Worm (Caenorhabditis elegans) whole organism, L4 larva: ENCODE measurements around the gene clec-57.

Experiments used
- dpl-1 ChIP-seq: fragments of 150-350 bp; optimal IDR thresholded peaks from 2 replicates; lab custom pipeline; 2014; ENCODE audit warnings: missing biosample characterization, missing genetic modification reagents, missing genetic modification characterization
- nhr-42 ChIP-seq: fragments of 200-800 bp; sonication (Bioruptor generic); IDR thresholded peaks from 2 replicates; pipeline ENCODE4 v1.3.6; 2022; ENCODE audit warnings: missing genetic modification characterization, missing compliant biosample characterization
- nhr-77 ChIP-seq: fragments of 150-350 bp; optimal IDR thresholded peaks from 2 replicates; lab custom pipeline; 2014; ENCODE audit warnings: missing biosample characterization, missing genetic modification characterization
- skn-1 ChIP-seq: fragments of 150-350 bp; optimal IDR thresholded peaks from 2 replicates; lab custom pipeline; 2014; ENCODE audit warnings: missing biosample characterization, missing genetic modification characterization
- unc-130 ChIP-seq: sonication (generic microtip); optimal IDR thresholded peaks from 2 replicates; lab custom pipeline; 2016; ENCODE audit warnings: missing genetic modification reagents, missing genetic modification characterization, missing compliant biosample characterization
- unc-39 ChIP-seq: sonication (generic microtip); optimal IDR thresholded peaks from 2 replicates; lab custom pipeline; 2017; ENCODE audit warnings: missing biosample characterization, missing genetic modification characterization

ce11 chrV:14518010-14518409 lies 49.0 kb downstream of the clec-57 start, which contains the start of gene R02D5.6:
- no peak for TF ChIP-seq nhr-42 (GFP tag; lab: Robert Waterston, UW)
- no peak for TF ChIP-seq nhr-77 (tag; lab: Kevin White, UChicago)
- TF ChIP-seq unc-39 (tag; lab: Kevin White, UChicago), result no peak
- no peak for TF ChIP-seq unc-130 (GFP tag; lab: Kevin White, UChicago)
- no peak for TF ChIP-seq dpl-1 (GFP tag; lab: Kevin White, UChicago)
- TF ChIP-seq skn-1 (tag; lab: Kevin White, UChicago), result no peak
